Worm (Caenorhabditis elegans) whole organism, L3 larva: Measurements from ENCODE around the gene C07E3.10.

Experiments used
- R02D3.7 ChIP-seq: fragments of 150-350 bp; optimal IDR thresholded peaks from 2 replicates; lab custom pipeline; 2014; ENCODE audit warnings: missing biosample characterization, missing genetic modification characterization
- ZK546.5 ChIP-seq: sonication (generic microtip); optimal IDR thresholded peaks from 2 replicates; lab custom pipeline; 2017; ENCODE audit warnings: missing biosample characterization, missing genetic modification characterization
- aly-2 ChIP-seq: fragments of 150-350 bp; optimal IDR thresholded peaks from 2 replicates; lab custom pipeline; 2014; ENCODE audit warnings: missing biosample characterization, missing genetic modification characterization
- ama-1 ChIP-seq: fragments of 150-350 bp; optimal IDR thresholded peaks from 2 replicates; lab custom pipeline; 2018
- ceh-28 ChIP-seq: fragments of 150-350 bp; optimal IDR thresholded peaks from 2 replicates; lab custom pipeline; 2014; ENCODE audit warnings: missing biosample characterization, missing genetic modification reagents, missing genetic modification characterization
- ceh-82 ChIP-seq: fragments of 150-350 bp; optimal IDR thresholded peaks from 2 replicates; lab custom pipeline; 2014; ENCODE audit warnings: missing biosample characterization, missing genetic modification characterization
- daf-12 ChIP-seq: fragments of 150-350 bp; optimal IDR thresholded peaks from 2 replicates; lab custom pipeline; 2014; ENCODE audit warnings: missing biosample characterization, missing genetic modification reagents, missing genetic modification characterization
- egl-27 ChIP-seq: sonication (generic microtip); optimal IDR thresholded peaks from 4 replicates; lab custom pipeline; 2017; ENCODE audit warnings: missing biosample characterization, missing genetic modification reagents, missing genetic modification characterization
- egl-5 ChIP-seq: fragments of 150-350 bp; optimal IDR thresholded peaks from 2 replicates; lab custom pipeline; 2017; ENCODE audit warnings: missing biosample characterization, missing genetic modification reagents, missing genetic modification characterization, inconsistent platforms
- elt-1 ChIP-seq: fragments of 150-350 bp; optimal IDR thresholded peaks from 2 replicates; lab custom pipeline; 2014; ENCODE audit warnings: missing biosample characterization, missing genetic modification characterization
- elt-2 ChIP-seq: sonication (generic microtip); optimal IDR thresholded peaks from 2 replicates; lab custom pipeline; 2016; ENCODE audit warnings: missing genetic modification reagents, mild to moderate bottlenecking, missing genetic modification characterization, missing compliant biosample characterization
- elt-3 ChIP-seq, 3 experiments: fragments of 150-350 bp in 1 of 3; sonication (generic microtip) in 2 of 3; optimal IDR thresholded peaks; 2 replicates in 2 of 3; 4 replicates in 1 of 3; lab custom pipeline; 2014 to 2017; ENCODE audit warnings: missing biosample characterization in 3 of 3, missing genetic modification characterization in 3 of 3
- fkh-10 ChIP-seq: sonication (generic microtip); optimal IDR thresholded peaks from 2 replicates; lab custom pipeline; 2017; ENCODE audit warnings: missing biosample characterization, missing genetic modification reagents, missing genetic modification characterization
- hmg-11 ChIP-seq: sonication (generic microtip); optimal IDR thresholded peaks from 2 replicates; lab custom pipeline; 2016; ENCODE audit warnings: missing genetic modification characterization, missing compliant biosample characterization
- jun-1 ChIP-seq: fragments of 150-350 bp; optimal IDR thresholded peaks from 2 replicates; lab custom pipeline; 2014; ENCODE audit warnings: missing biosample characterization, missing genetic modification reagents, missing genetic modification characterization
- lin-15B ChIP-seq: fragments of 150-350 bp; optimal IDR thresholded peaks from 2 replicates; lab custom pipeline; 2014; ENCODE audit warnings: missing biosample characterization, missing genetic modification characterization
- lin-39 ChIP-seq: fragments of 150-350 bp; optimal IDR thresholded peaks from 2 replicates; lab custom pipeline; 2018; ENCODE audit warnings: missing biosample characterization, missing genetic modification reagents, missing genetic modification characterization
- lsy-12 ChIP-seq: sonication (generic microtip); optimal IDR thresholded peaks from 2 replicates; lab custom pipeline; 2016; ENCODE audit warnings: mild to moderate bottlenecking, missing genetic modification characterization, missing compliant biosample characterization
- mml-1 ChIP-seq: fragments of 150-350 bp; sonication (generic microtip); optimal IDR thresholded peaks from 3 replicates; lab custom pipeline; 2014; ENCODE audit warnings: missing biosample characterization, missing genetic modification characterization
- nfya-1 ChIP-seq: sonication (generic microtip); optimal IDR thresholded peaks from 2 replicates; lab custom pipeline; 2017; ENCODE audit warnings: missing genetic modification characterization, mild to moderate bottlenecking, missing compliant biosample characterization, antibody characterized with exemption, moderate library complexity; ENCODE audit not compliant: insufficient read depth
- nhr-12 ChIP-seq: fragments of 150-350 bp; optimal IDR thresholded peaks from 2 replicates; lab custom pipeline; 2014; ENCODE audit warnings: missing biosample characterization, missing genetic modification characterization
- nhr-23 ChIP-seq: fragments of 150-350 bp; optimal IDR thresholded peaks from 2 replicates; lab custom pipeline; 2014; ENCODE audit warnings: missing biosample characterization, missing genetic modification reagents, missing genetic modification characterization
- nhr-25 ChIP-seq: sonication (generic microtip); optimal IDR thresholded peaks from 2 replicates; lab custom pipeline; 2017; ENCODE audit warnings: missing biosample characterization, missing genetic modification characterization
- nhr-28 ChIP-seq: fragments of 150-350 bp; optimal IDR thresholded peaks from 2 replicates; lab custom pipeline; 2014; ENCODE audit warnings: missing biosample characterization, missing genetic modification characterization
- nhr-43 ChIP-seq: sonication (generic microtip); optimal IDR thresholded peaks from 2 replicates; lab custom pipeline; 2016; ENCODE audit warnings: mild to moderate bottlenecking, missing genetic modification characterization, missing compliant biosample characterization; ENCODE audit not compliant: poor library complexity, severe bottlenecking
- nhr-76 ChIP-seq: fragments of 150-350 bp; sonication (generic microtip); optimal IDR thresholded peaks from 5 replicates; lab custom pipeline; 2014; ENCODE audit warnings: missing biosample characterization, missing genetic modification characterization
- pha-4 ChIP-seq: fragments of 150-350 bp; optimal IDR thresholded peaks from 2 replicates; lab custom pipeline; 2014; ENCODE audit warnings: missing biosample characterization, missing genetic modification reagents, missing genetic modification characterization
- pqm-1 ChIP-seq: fragments of 150-350 bp; optimal IDR thresholded peaks from 2 replicates; lab custom pipeline; 2017; ENCODE audit warnings: missing biosample characterization, missing genetic modification characterization, inconsistent platforms
- sea-2 ChIP-seq: fragments of 150-350 bp; sonication (generic microtip); optimal IDR thresholded peaks from 4 replicates; lab custom pipeline; 2014; ENCODE audit warnings: missing biosample characterization, missing genetic modification reagents, missing genetic modification characterization
- snpc-4 ChIP-seq: fragments of 150-350 bp; optimal IDR thresholded peaks from 2 replicates; lab custom pipeline; 2014; ENCODE audit warnings: missing biosample characterization, missing genetic modification characterization
- tbx-2 ChIP-seq: sonication (generic microtip); optimal IDR thresholded peaks from 2 replicates; lab custom pipeline; 2016; ENCODE audit warnings: mild to moderate bottlenecking, missing genetic modification characterization, missing compliant biosample characterization
- unc-62 ChIP-seq: fragments of 150-350 bp; sonication (generic microtip); optimal IDR thresholded peaks from 4 replicates; lab custom pipeline; 2014; ENCODE audit warnings: missing biosample characterization, missing genetic modification reagents, missing genetic modification characterization
- ztf-11 ChIP-seq: fragments of 150-350 bp; optimal IDR thresholded peaks from 2 replicates; lab custom pipeline; 2014; ENCODE audit warnings: missing biosample characterization, missing genetic modification characterization
- ztf-4 ChIP-seq: fragments of 150-350 bp; optimal IDR thresholded peaks from 2 replicates; lab custom pipeline; 2014; ENCODE audit warnings: missing biosample characterization, missing genetic modification characterization

Gene C07E3.10

ce11 chrII:10302141-10302574 is 44.0 kb upstream of the C07E3.10 start:
- TF ChIP-seq nhr-43 (peak; percentile 64), tbx-2 (tag; lab: Kevin White, UChicago) (peak; percentile 31)

- TF ChIP-seq elt-2 (tag; lab: Kevin White, UChicago), result peak; percentile 50
- no peak for TF ChIP-seq jun-1
- TF ChIP-seq snpc-4 (tag; lab: Kevin White, UChicago), result no peak
- TF ChIP-seq ama-1 (lab: Kevin White, UChicago), result peak; percentile 75
Observed at ce11 chrII:10302646-10303045, 43.5 kb upstream of the C07E3.10 start, which contains the start of gene clpp-1. TSS of gene clpp-1 (minus strand) at chrII:10302842.

- TF ChIP-seq ZK546.5 (tag; lab: Kevin White, UChicago), result no peak
- TF ChIP-seq nhr-25 (tag; lab: Kevin White, UChicago), result peak; percentile 31
- no peak for TF ChIP-seq jun-1
- peak; percentile 60 for TF ChIP-seq R02D3.7 (tag; lab: Kevin White, UChicago)
- TF ChIP-seq lin-39 (tag; lab: Kevin White, UChicago), result peak; percentile 58
- TF ChIP-seq snpc-4 (tag; lab: Kevin White, UChicago), result no peak
- TF ChIP-seq lin-15B (tag; lab: Kevin White, UChicago), result peak; percentile 60
- TF ChIP-seq elt-3 (tag; optimal IDR thresholded peaks at IDR 0.05; lab: Kevin White, UChicago), result no peak
- TF ChIP-seq unc-62 (GFP tag; lab: Kevin White, UChicago), result no peak
- TF ChIP-seq ama-1 (lab: Kevin White, UChicago), result peak; percentile 61
- no peak for TF ChIP-seq aly-2 (tag; lab: Kevin White, UChicago)
- peak; percentile 72 for TF ChIP-seq nhr-43
- TF ChIP-seq pqm-1, result peak; percentile 75
- no peak for TF ChIP-seq nhr-12 (tag; lab: Kevin White, UChicago)
- peak; percentile 54 for TF ChIP-seq elt-2 (tag; lab: Kevin White, UChicago)
- TF ChIP-seq mml-1 (tag; lab: Kevin White, UChicago), result no peak
- no peak for TF ChIP-seq tbx-2 (tag; lab: Kevin White, UChicago)
- TF ChIP-seq fkh-10, result no peak
- no peak for TF ChIP-seq ceh-82
- no peak for TF ChIP-seq egl-5
- TF ChIP-seq pha-4 (tag; lab: Kevin White, UChicago), result peak; percentile 81
- no peak for TF ChIP-seq daf-12
- no peak for TF ChIP-seq nhr-28 (tag; lab: Kevin White, UChicago)
- peak; percentile 70 for TF ChIP-seq nfya-1 (tag; lab: Kevin White, UChicago)
- TF ChIP-seq ceh-28 (tag; lab: Kevin White, UChicago), result peak; percentile 52
- no peak for TF ChIP-seq elt-1 (tag; lab: Kevin White, UChicago)
- TF ChIP-seq hmg-11 (tag; lab: Kevin White, UChicago), result peak; percentile 86
- TF ChIP-seq lsy-12, result peak; percentile 37
- peak; percentile 61 for TF ChIP-seq nhr-23 (tag; lab: Kevin White, UChicago)
- no peak for TF ChIP-seq ztf-11
- no peak for TF ChIP-seq ztf-4 (tag; lab: Kevin White, UChicago)
Observed at ce11 chrII:10303663-10304115, 42.5 kb upstream of the C07E3.10 start, which contains the start of gene vha-9. TSS of gene vha-9 (minus strand) at chrII:10303713.

ce11 chrII:10304736-10305135 is 41.4 kb upstream of the C07E3.10 start:
- peak; percentile 13 for TF ChIP-seq nhr-25 (tag; lab: Kevin White, UChicago)

- TF ChIP-seq unc-62 (GFP tag; lab: Kevin White, UChicago) (no peak), hmg-11 (tag; lab: Kevin White, UChicago) (no peak), nhr-76 (no peak), egl-27 (tag; lab: Kevin White, UChicago) (no peak), nhr-23 (tag; lab: Kevin White, UChicago) (no peak), sea-2 (no peak)
Observed at ce11 chrII:10308726-10309125, 37.4 kb upstream of the C07E3.10 start, which contains the start of gene gcy-4. TSS of gene gcy-4 (minus strand) at chrII:10308826.
